Worm (Caenorhabditis elegans) whole organism, young adult: ENCODE measurements around the gene C39D10.5.
A peak's percentile ranks its signal among the peaks of the same experiment; 100 is the strongest.

Source experiments
- B0261.1 ChIP-seq: sonication (generic microtip); optimal IDR thresholded peaks from 2 replicates; lab custom pipeline; 2016; ENCODE audit warnings: mild to moderate bottlenecking, missing genetic modification characterization, moderate library complexity, missing compliant biosample characterization
- D2030.7 ChIP-seq: fragments of 200-800 bp; sonication (Bioruptor generic); IDR thresholded peaks from 2 replicates; pipeline ENCODE4 v1.3.6; 2022; ENCODE audit warnings: missing genetic modification reagents, missing genetic modification characterization, missing compliant biosample characterization
- F37B4.10 ChIP-seq: fragments of 200-800 bp; sonication (Bioruptor generic); IDR thresholded peaks from 2 replicates; pipeline ENCODE4 v1.3.6; 2022; ENCODE audit warnings: missing genetic modification characterization, missing compliant biosample characterization
- ZK185.1 ChIP-seq: sonication (generic microtip); optimal IDR thresholded peaks from 2 replicates; lab custom pipeline; 2016; ENCODE audit warnings: mild to moderate bottlenecking, missing genetic modification characterization, missing compliant biosample characterization; ENCODE audit not compliant: poor library complexity, severe bottlenecking
- ama-1 ChIP-seq, 3 experiments: fragments of 150-350 bp in 1 of 3; sonication (generic microtip) in 2 of 3; optimal IDR thresholded peaks; 2 replicates each; lab custom pipeline; 2014 to 2018; ENCODE audit warnings: missing biosample characterization in 2 of 3, missing genetic modification characterization in 2 of 3, missing genetic modification reagents in 2 of 3
- atf-7 ChIP-seq: sonication (generic microtip); optimal IDR thresholded peaks from 2 replicates; lab custom pipeline; 2017; ENCODE audit warnings: mild to moderate bottlenecking, missing genetic modification characterization, missing compliant biosample characterization
- athp-1 ChIP-seq: sonication (generic microtip); optimal IDR thresholded peaks from 2 replicates; lab custom pipeline; 2017; ENCODE audit warnings: mild to moderate bottlenecking, missing genetic modification characterization, missing compliant biosample characterization
- attf-6 ChIP-seq: fragments of 200-800 bp; sonication (Bioruptor generic); IDR thresholded peaks from 2 replicates; pipeline ENCODE4 v1.3.6; 2022; ENCODE audit warnings: missing genetic modification reagents, missing genetic modification characterization, missing compliant biosample characterization
- ceh-100 ChIP-seq: fragments of 200-800 bp; sonication (Bioruptor generic); IDR thresholded peaks from 2 replicates; pipeline ENCODE4 v1.3.6; 2022; ENCODE audit warnings: missing genetic modification reagents, missing genetic modification characterization, missing compliant biosample characterization
- die-1 ChIP-seq: sonication (generic microtip); optimal IDR thresholded peaks from 2 replicates; lab custom pipeline; 2016; ENCODE audit warnings: missing genotype, mild to moderate bottlenecking, missing genetic modification characterization, missing compliant biosample characterization
- dpff-1 ChIP-seq: sonication (generic microtip); optimal IDR thresholded peaks from 2 replicates; lab custom pipeline; 2017; ENCODE audit warnings: mild to moderate bottlenecking, missing genetic modification characterization, missing compliant biosample characterization
- ekl-4 ChIP-seq: fragments of 200-800 bp; sonication (Bioruptor generic); IDR thresholded peaks from 2 replicates; pipeline ENCODE4 v1.3.6; 2022; ENCODE audit warnings: missing genetic modification reagents, missing genetic modification characterization, missing compliant biosample characterization
- him-1 ChIP-seq: sonication (generic microtip); optimal IDR thresholded peaks from 2 replicates; lab custom pipeline; 2016; ENCODE audit warnings: missing genotype, missing genetic modification reagents, missing genetic modification characterization, missing compliant biosample characterization
- hlh-26 ChIP-seq: fragments of 200-800 bp; sonication (Bioruptor generic); conservative IDR thresholded peaks from 2 replicates; pipeline ENCODE4 v1.3.6; 2022; ENCODE audit warnings: missing genetic modification reagents, missing genetic modification characterization, missing compliant biosample characterization
- hmg-20 ChIP-seq: fragments of 200-800 bp; sonication (Bioruptor generic); IDR thresholded peaks from 2 replicates; pipeline ENCODE4 v1.3.6; 2022; ENCODE audit warnings: missing genetic modification reagents, missing genetic modification characterization, missing compliant biosample characterization
- hrde-1 ChIP-seq: sonication (generic microtip); optimal IDR thresholded peaks from 2 replicates; lab custom pipeline; 2016; ENCODE audit warnings: missing genetic modification characterization, mild to moderate bottlenecking, missing compliant biosample characterization, moderate library complexity, missing genotype, missing genetic modification reagents, borderline replicate concordance
- let-607 ChIP-seq, 2 experiments: fragments of 200-800 bp in 1 of 2; sonication (Bioruptor generic) in 1 of 2; sonication (generic microtip) in 1 of 2; optimal IDR thresholded peaks; 2 replicates each; lab custom pipeline; 2016 to 2018; ENCODE audit warnings: mild to moderate bottlenecking in 2 of 2, missing compliant biosample characterization in 2 of 2, missing genetic modification characterization in 2 of 2, moderate library complexity in 2 of 2, missing genotype in 1 of 2
- lin-26 ChIP-seq: fragments of 200-800 bp; sonication (Bioruptor generic); IDR thresholded peaks from 2 replicates; pipeline ENCODE4 v1.3.6; 2022; ENCODE audit warnings: missing genetic modification reagents, missing genetic modification characterization, missing compliant biosample characterization
- lin-40 ChIP-seq: sonication (generic microtip); optimal IDR thresholded peaks from 2 replicates; lab custom pipeline; 2016; ENCODE audit warnings: missing genetic modification characterization, mild to moderate bottlenecking, missing compliant biosample characterization, missing genotype, missing genetic modification reagents
- lin-54 ChIP-seq: fragments of 200-800 bp; sonication (Bioruptor generic); optimal IDR thresholded peaks from 2 replicates; lab custom pipeline; 2018; ENCODE audit warnings: mild to moderate bottlenecking, missing genetic modification characterization, missing compliant biosample characterization
- madf-10 ChIP-seq: sonication (generic microtip); optimal IDR thresholded peaks from 2 replicates; lab custom pipeline; 2016; ENCODE audit warnings: mild to moderate bottlenecking, missing genetic modification characterization, missing compliant biosample characterization
- mxl-1 ChIP-seq: sonication (generic microtip); optimal IDR thresholded peaks from 2 replicates; lab custom pipeline; 2016; ENCODE audit warnings: missing genetic modification characterization, missing compliant biosample characterization
- nfyb-1 ChIP-seq: fragments of 200-800 bp; sonication (Bioruptor generic); IDR thresholded peaks from 2 replicates; pipeline ENCODE4 v1.3.6; 2022; ENCODE audit warnings: missing genetic modification reagents, missing genetic modification characterization, missing compliant biosample characterization
- nhr-120 ChIP-seq: fragments of 200-800 bp; sonication (Bioruptor generic); IDR thresholded peaks from 2 replicates; pipeline ENCODE4 v1.3.6; 2022; ENCODE audit warnings: missing genetic modification characterization, missing compliant biosample characterization
- nhr-27 ChIP-seq: fragments of 200-800 bp; sonication (Bioruptor generic); optimal IDR thresholded peaks from 2 replicates; lab custom pipeline; 2018; ENCODE audit warnings: mild to moderate bottlenecking, missing genetic modification characterization, moderate library complexity, missing compliant biosample characterization
- nhr-80 ChIP-seq: sonication (generic microtip); optimal IDR thresholded peaks from 2 replicates; lab custom pipeline; 2016; ENCODE audit warnings: missing genetic modification characterization, missing compliant biosample characterization
- nhr-90 ChIP-seq: sonication (generic microtip); optimal IDR thresholded peaks from 2 replicates; lab custom pipeline; 2016; ENCODE audit warnings: missing genotype, mild to moderate bottlenecking, missing genetic modification characterization, missing compliant biosample characterization
- pbrm-1 ChIP-seq: fragments of 200-800 bp; sonication (Bioruptor generic); IDR thresholded peaks from 2 replicates; pipeline ENCODE4 v1.3.6; 2022; ENCODE audit warnings: missing genetic modification reagents, missing genetic modification characterization, missing compliant biosample characterization
- rcor-1 ChIP-seq: fragments of 200-800 bp; sonication (Bioruptor generic); IDR thresholded peaks from 2 replicates; pipeline ENCODE4 v1.3.6; 2022; ENCODE audit warnings: missing genetic modification reagents, missing genetic modification characterization, missing compliant biosample characterization
- rec-8 ChIP-seq, 2 experiments: sonication (generic microtip); optimal IDR thresholded peaks; 2 replicates each; lab custom pipeline; 2016; ENCODE audit warnings: mild to moderate bottlenecking in 2 of 2, missing genetic modification characterization in 2 of 2, missing genetic modification reagents in 2 of 2, missing genotype in 2 of 2, missing biosample characterization in 1 of 2, missing compliant biosample characterization in 1 of 2, moderate library complexity in 1 of 2
- rpc-1 ChIP-seq, 2 experiments: fragments of 150-350 bp in 1 of 2; sonication (generic microtip) in 1 of 2; optimal IDR thresholded peaks; 2 replicates each; lab custom pipeline; 2014 to 2018; ENCODE audit warnings: missing biosample characterization in 1 of 2, missing genetic modification characterization in 1 of 2, missing genetic modification reagents in 1 of 2, missing genotype in 1 of 2
- snpc-1.1 ChIP-seq: sonication (generic microtip); optimal IDR thresholded peaks from 2 replicates; lab custom pipeline; 2017; ENCODE audit warnings: missing genetic modification characterization, mild to moderate bottlenecking, missing compliant biosample characterization, antibody characterized with exemption, moderate library complexity, missing genotype, missing genetic modification reagents; ENCODE audit not compliant: insufficient read depth
- snpc-1.3 ChIP-seq: sonication (generic microtip); optimal IDR thresholded peaks from 2 replicates; lab custom pipeline; 2017; ENCODE audit warnings: missing genetic modification characterization, mild to moderate bottlenecking, missing compliant biosample characterization, antibody characterized with exemption, moderate library complexity, missing genotype, missing genetic modification reagents; ENCODE audit not compliant: insufficient read depth
- snpc-3.4 ChIP-seq: sonication (generic microtip); optimal IDR thresholded peaks from 2 replicates; lab custom pipeline; 2017; ENCODE audit warnings: missing genetic modification characterization, mild to moderate bottlenecking, missing compliant biosample characterization, antibody characterized with exemption, moderate library complexity, missing genotype, missing genetic modification reagents
- snpc-4 ChIP-seq, 5 experiments: fragments of 150-350 bp in 1 of 5; sonication (generic microtip) in 4 of 5; optimal IDR thresholded peaks; 2 replicates each; lab custom pipeline; 2014 to 2018; ENCODE audit warnings: missing genetic modification characterization in 5 of 5, missing biosample characterization in 3 of 5, antibody characterized with exemption in 2 of 5, mild to moderate bottlenecking in 2 of 5, missing compliant biosample characterization in 2 of 5, missing genotype in 2 of 5, moderate library complexity in 2 of 5, missing genetic modification reagents in 1 of 5
- somi-1 ChIP-seq: fragments of 200-800 bp; sonication (Bioruptor generic); optimal IDR thresholded peaks from 2 replicates; lab custom pipeline; 2018; ENCODE audit warnings: mild to moderate bottlenecking, missing genetic modification characterization, missing compliant biosample characterization
- tbp1 ChIP-seq: fragments of 200-800 bp; sonication (Bioruptor generic); optimal IDR thresholded peaks from 2 replicates; lab custom pipeline; 2018; ENCODE audit warnings: mild to moderate bottlenecking, missing genetic modification characterization, missing compliant biosample characterization
- unc-62 ChIP-seq: fragments of 150-350 bp; optimal IDR thresholded peaks from 2 replicates; lab custom pipeline; 2014; ENCODE audit warnings: missing biosample characterization, missing genetic modification reagents, missing genetic modification characterization
- ztf-18 ChIP-seq: sonication (generic microtip); optimal IDR thresholded peaks from 2 replicates; lab custom pipeline; 2016; ENCODE audit warnings: missing genotype, mild to moderate bottlenecking, missing genetic modification characterization, missing compliant biosample characterization
- ztf-25 ChIP-seq: fragments of 200-800 bp; sonication (Bioruptor generic); IDR thresholded peaks from 2 replicates; pipeline ENCODE4 v1.3.6; 2022; ENCODE audit warnings: missing genetic modification reagents, missing genetic modification characterization, missing compliant biosample characterization
- ztf-26 ChIP-seq: sonication (generic microtip); optimal IDR thresholded peaks from 2 replicates; lab custom pipeline; 2017; ENCODE audit warnings: missing genetic modification characterization, missing compliant biosample characterization

The C39D10.5 gene

ce11 chrX:7902976-7903375 lies 10.8 kb upstream of the C39D10.5 start, which contains the start of gene C39D10.11:
C39D10.11 (plus strand) TSS chrX:7903276.
- no peak for TF ChIP-seq hlh-26
- TF ChIP-seq nhr-120 (GFP tag; lab: Robert Waterston, UW): no peak
- TF ChIP-seq ekl-4 (GFP tag; lab: Robert Waterston, UW): no peak
- no peak for TF ChIP-seq lin-26 (GFP tag; lab: Robert Waterston, UW)
- no peak for TF ChIP-seq ceh-100 (GFP tag; lab: Robert Waterston, UW)
- TF ChIP-seq hrde-1 (tag; lab: Kevin White, UChicago): no peak

ce11 chrX:7901840-7902239 lies 9.6 kb upstream of the C39D10.5 start:
- TF ChIP-seq somi-1 (no peak), nhr-80 (tag; lab: Kevin White, UChicago) (peak; percentile 77)

ce11 chrX:7900180-7900579 lies 8.0 kb upstream of the C39D10.5 start:
- TF ChIP-seq athp-1 (tag; lab: Kevin White, UChicago) (no peak), hmg-20 (no peak), unc-62 (GFP tag; lab: Kevin White, UChicago) (no peak), nhr-80 (tag; lab: Kevin White, UChicago) (no peak), F37B4.10 (no peak), lin-40 (tag; lab: Kevin White, UChicago) (no peak), him-1 (no peak), rcor-1 (GFP tag; lab: Robert Waterston, UW) (no peak), atf-7 (tag; lab: Kevin White, UChicago) (no peak), let-607 (tag; optimal IDR thresholded peaks at IDR 0.05; lab: Kevin White, UChicago) (no peak), ztf-25 (GFP tag; lab: Robert Waterston, UW) (no peak), nhr-27 (tag; lab: Kevin White, UChicago) (no peak), attf-6 (GFP tag; lab: Robert Waterston, UW) (no peak), nhr-120 (GFP tag; lab: Robert Waterston, UW) (no peak), ztf-18 (tag; lab: Kevin White, UChicago) (no peak)

ce11 chrX:7898131-7898530 lies 5.9 kb upstream of the C39D10.5 start:
- peak; percentile 29 for TF ChIP-seq ztf-26 (tag; lab: Kevin White, UChicago)
- peak; percentile 52 for TF ChIP-seq nhr-90 (tag; lab: Kevin White, UChicago)
- TF ChIP-seq lin-26 (GFP tag; lab: Robert Waterston, UW): peak; percentile 86
- TF ChIP-seq madf-10 (tag; lab: Kevin White, UChicago): peak; percentile 15
- TF ChIP-seq snpc-1.3 (tag; lab: Kevin White, UChicago): peak; percentile 60
- 0 out of 2 replicates have a peak, but pooled peaks have one; percentile 58 for TF ChIP-seq ztf-25 (GFP tag; lab: Robert Waterston, UW)
- peak; percentile 84 for TF ChIP-seq B0261.1 (tag; lab: Kevin White, UChicago)
- peak; percentile 91 for TF ChIP-seq rpc-1 (optimal IDR thresholded peaks at IDR 0.05; lab: Kevin White, UChicago)
- peak; percentile 94 for TF ChIP-seq rpc-1 (tag; optimal IDR thresholded peaks at IDR 0.05; lab: Kevin White, UChicago)
- peak; percentile 58 for TF ChIP-seq mxl-1 (tag; lab: Kevin White, UChicago)
- TF ChIP-seq nfyb-1: peak; percentile 61; the same call in 1 of the 2 replicates
- TF ChIP-seq ztf-18 (tag; lab: Kevin White, UChicago): peak; percentile 0
- TF ChIP-seq die-1: peak; percentile 63
- peak; percentile 12 for TF ChIP-seq snpc-1.1 (tag; lab: Kevin White, UChicago)
- TF ChIP-seq rec-8 (tag; optimal IDR thresholded peaks at IDR 0.05; lab: Kevin White, UChicago): peak; percentile 18 to 40
- TF ChIP-seq ama-1 (optimal IDR thresholded peaks at IDR 0.05; lab: Kevin White, UChicago): no peak
- TF ChIP-seq ama-1 (GFP tag; optimal IDR thresholded peaks at IDR 0.05; lab: Kevin White, UChicago): peak in 1 of 2 experiments; percentile 79
- TF ChIP-seq pbrm-1 (GFP tag; lab: Robert Waterston, UW): peak; percentile 80
- TF ChIP-seq tbp1: peak; percentile 93
- no peak for TF ChIP-seq lin-54 (GFP tag; lab: Kevin White, UChicago)
- TF ChIP-seq D2030.7 (GFP tag; lab: Robert Waterston, UW): peak; percentile 36; the same call in 1 of the 2 replicates
- TF ChIP-seq dpff-1 (tag; lab: Kevin White, UChicago): no peak
- peak; percentile 61 for TF ChIP-seq snpc-3.4
- peak; percentile 74 for TF ChIP-seq ZK185.1 (tag; lab: Kevin White, UChicago)
- no peak for TF ChIP-seq snpc-4 (GFP tag; optimal IDR thresholded peaks at IDR 0.05; lab: Kevin White, UChicago)
- peak in 1 of 4 experiments; percentile 61 for TF ChIP-seq snpc-4 (tag; optimal IDR thresholded peaks at IDR 0.05; lab: Kevin White, UChicago)
